Worm (Caenorhabditis elegans): ENCODE results near the gene R08E3.1.

Gene R08E3.1

DNA sequence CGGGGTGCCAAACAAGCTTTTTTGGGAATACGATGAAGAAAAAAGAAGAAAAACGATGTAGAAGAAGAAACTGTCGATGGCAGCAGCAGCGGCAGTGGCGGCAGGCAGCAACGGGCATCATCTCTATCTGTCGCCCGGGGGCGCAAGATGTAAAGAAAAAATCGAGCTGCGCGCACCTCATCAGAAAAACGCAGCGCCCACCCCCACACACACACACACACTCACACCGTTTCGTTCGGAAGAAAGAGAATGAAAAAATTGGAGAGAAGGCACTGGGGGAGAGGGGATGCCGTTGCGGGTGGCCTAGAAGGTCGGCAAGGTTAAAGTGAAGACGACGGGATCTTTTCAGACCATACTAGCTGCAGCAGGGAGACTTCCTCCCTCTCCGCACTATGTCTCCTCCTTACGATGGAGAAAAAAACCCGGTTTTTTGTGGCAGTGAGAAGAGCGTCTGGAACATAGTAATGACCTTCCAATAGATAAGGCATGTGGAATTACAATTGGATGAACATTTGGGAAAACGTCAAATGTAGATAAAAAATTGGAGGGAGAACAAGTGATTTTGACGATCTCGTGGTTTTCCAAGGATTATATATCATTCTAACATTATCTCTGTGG is 9.2 kb upstream of the R08E3.1 start:
- TF ChIP-seq ceh-9 (tag; optimal IDR thresholded peaks at IDR 0.05) (no peak), rnt-1 (tag; optimal IDR thresholded peaks at IDR 0.05) (no peak), lim-6 (tag; optimal IDR thresholded peaks at IDR 0.05) (no peak), K02D7.2 (tag; optimal IDR thresholded peaks at IDR 0.05) (no peak), F13H6.1 (tag; optimal IDR thresholded peaks at IDR 0.05) (no peak), ahr-1 (tag; optimal IDR thresholded peaks at IDR 0.05) (no peak), ztf-16 (tag; optimal IDR thresholded peaks at IDR 0.05) (peak; percentile 59), syd-9 (tag; optimal IDR thresholded peaks at IDR 0.05) (no peak), ceh-24 (tag; optimal IDR thresholded peaks at IDR 0.05) (no peak), sdc-2 (tag; optimal IDR thresholded peaks at IDR 0.05) (peak; percentile 13), ceh-34 (tag; optimal IDR thresholded peaks at IDR 0.05) (no peak), ceh-31 (tag; optimal IDR thresholded peaks at IDR 0.05) (no peak), elt-4 (tag; optimal IDR thresholded peaks at IDR 0.05) (no peak), ref-2 (tag; optimal IDR thresholded peaks at IDR 0.05) (peak; percentile 49), Y22D7AL.16 (tag; optimal IDR thresholded peaks at IDR 0.05) (peak; percentile 17)

DNA sequence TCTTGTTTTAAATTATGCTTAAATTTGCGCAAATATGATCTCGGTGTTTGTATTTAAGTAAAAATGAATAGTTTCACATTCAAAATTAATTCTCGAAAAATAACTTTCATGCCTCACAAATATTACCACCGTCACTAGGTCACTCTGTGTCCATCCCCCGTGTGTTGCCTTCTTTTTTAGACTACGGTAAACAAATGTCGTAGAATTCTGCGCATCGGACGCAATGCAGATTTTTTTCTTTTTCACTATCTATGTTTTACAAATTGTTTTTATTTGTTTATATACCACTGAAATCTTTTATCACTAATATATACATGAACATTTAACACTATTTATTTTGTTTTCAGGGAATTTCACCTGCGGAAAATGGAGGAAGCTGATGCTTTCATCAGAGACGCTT is 4.2 kb upstream of the R08E3.1 start, which contains the start of gene R08E3.3:
R08E3.3 (plus strand) TSS at position 342 of the 400 bp plus-strand sequence.
- TF ChIP-seq tbx-2 (tag; optimal IDR thresholded peaks at IDR 0.05) (no peak), lin-11 (tag; optimal IDR thresholded peaks at IDR 0.05) (no peak), zip-5 (tag; optimal IDR thresholded peaks at IDR 0.05) (no peak), nfya-1 (tag; optimal IDR thresholded peaks at IDR 0.05) (peak; percentile 36), elt-2 (tag; optimal IDR thresholded peaks at IDR 0.05) (peak; percentile 16)

DNA sequence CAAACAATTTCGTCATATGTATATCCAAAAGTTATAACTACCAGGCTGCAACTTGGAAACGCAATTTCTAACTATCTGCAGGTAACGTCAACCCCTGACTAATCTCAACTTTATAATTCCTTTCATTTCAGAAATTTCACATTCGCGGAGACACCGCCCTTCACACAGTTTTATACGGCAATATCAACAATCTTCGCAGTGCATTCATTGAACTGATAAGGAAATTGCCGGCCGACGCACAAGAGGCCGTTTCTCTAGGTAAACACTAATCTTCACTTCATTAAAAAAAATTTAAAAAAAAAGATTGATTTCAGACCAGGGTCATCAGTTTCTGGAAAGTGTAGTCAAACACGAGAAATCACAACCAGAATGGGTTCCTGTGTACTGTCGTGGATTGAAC is 3.6 kb upstream of the R08E3.1 start:
- TF ChIP-seq elt-4 (tag; optimal IDR thresholded peaks at IDR 0.05) (no peak), pha-4 (tag; optimal IDR thresholded peaks at IDR 0.05) (no peak), elt-2 (tag; optimal IDR thresholded peaks at IDR 0.05) (peak; percentile 37)

DNA sequence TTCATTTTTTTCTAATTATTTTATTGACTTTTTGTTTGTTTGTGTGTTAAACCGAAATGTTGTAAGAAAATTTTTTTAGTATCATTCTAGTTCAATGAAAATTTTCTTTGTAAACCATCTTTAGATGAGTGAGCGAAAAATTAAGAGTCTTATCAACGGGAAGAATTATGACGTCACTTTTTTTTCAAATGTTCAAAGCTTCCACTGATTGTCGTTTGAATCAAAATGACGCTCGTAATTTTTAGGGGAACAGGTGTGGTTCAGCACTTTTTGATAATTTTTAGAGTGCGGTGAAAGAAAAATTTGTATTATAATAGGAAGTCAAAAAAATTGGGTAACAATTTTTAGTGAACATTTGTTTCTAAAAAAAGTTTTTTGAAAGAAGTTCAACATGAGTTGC is 845 bp upstream of the R08E3.1 start:
- TF ChIP-seq elt-4 (tag; optimal IDR thresholded peaks at IDR 0.05) (no peak), ref-2 (tag; optimal IDR thresholded peaks at IDR 0.05) (no peak), ahr-1 (tag; optimal IDR thresholded peaks at IDR 0.05) (no peak), ceh-9 (tag; optimal IDR thresholded peaks at IDR 0.05) (no peak), lin-11 (tag; optimal IDR thresholded peaks at IDR 0.05) (no peak), K02D7.2 (tag; optimal IDR thresholded peaks at IDR 0.05) (no peak), mec-3 (tag; optimal IDR thresholded peaks at IDR 0.05; ENCODE audit: borderline replicate concordance) (no peak), ceh-18 (tag; optimal IDR thresholded peaks at IDR 0.05) (no peak), dmd-4 (tag; optimal IDR thresholded peaks at IDR 0.05; ENCODE audit: borderline replicate concordance) (no peak), unc-86 (tag; optimal IDR thresholded peaks at IDR 0.05) (no peak), che-1 (tag; optimal IDR thresholded peaks at IDR 0.05) (no peak), ztf-16 (tag; optimal IDR thresholded peaks at IDR 0.05) (no peak), pha-2 (tag; optimal IDR thresholded peaks at IDR 0.05) (no peak), nfya-1 (tag; optimal IDR thresholded peaks at IDR 0.05) (no peak), sdc-2 (tag; optimal IDR thresholded peaks at IDR 0.05) (no peak), lim-6 (tag; optimal IDR thresholded peaks at IDR 0.05) (no peak), ceh-2 (tag; optimal IDR thresholded peaks at IDR 0.05) (no peak)

DNA sequence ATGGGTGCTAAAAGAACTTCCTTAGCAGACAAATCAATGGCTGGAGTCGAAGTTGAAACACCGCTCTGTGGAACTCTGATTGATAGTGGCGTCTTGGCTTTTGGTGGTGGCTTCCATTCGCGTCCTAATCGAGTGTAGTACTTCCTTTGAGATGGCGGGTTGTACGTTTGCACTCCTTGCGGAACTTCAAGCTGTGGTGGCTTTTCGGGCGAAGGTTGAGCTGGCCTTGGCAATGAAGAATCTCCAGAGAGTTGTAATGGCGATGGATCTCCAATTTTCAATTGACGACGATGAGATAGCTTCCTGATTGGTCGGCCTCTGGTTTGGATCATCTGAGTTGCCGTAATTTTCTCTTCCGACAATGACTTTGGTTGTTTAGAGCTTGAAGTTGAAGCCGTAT is 18.2 kb downstream of the R08E3.1 start:
- TF ChIP-seq mec-3 (tag; optimal IDR thresholded peaks at IDR 0.05; ENCODE audit: borderline replicate concordance) (no peak), ceh-18 (tag; optimal IDR thresholded peaks at IDR 0.05) (no peak), fax-1 (tag; optimal IDR thresholded peaks at IDR 0.05) (no peak)

DNA sequence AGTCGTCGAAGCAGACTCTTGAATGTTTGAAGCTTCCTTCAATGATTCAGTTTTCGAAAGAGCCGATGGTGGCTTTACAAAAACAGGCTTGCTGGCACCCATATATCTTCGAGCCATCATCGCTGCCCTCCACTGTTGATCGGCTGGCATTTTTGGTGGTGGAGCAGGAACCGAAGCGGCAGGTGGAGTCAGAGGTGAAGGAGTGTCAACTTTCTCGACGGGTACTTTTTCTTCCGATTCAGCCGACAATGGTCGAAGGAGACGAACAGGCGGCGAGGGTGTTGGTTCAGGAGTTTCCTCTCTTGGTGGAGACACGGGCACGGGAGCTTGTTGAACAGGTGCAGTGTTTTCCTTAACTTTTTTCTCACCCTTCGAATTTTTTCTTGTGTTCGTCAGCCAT is 19.9 kb downstream of the R08E3.1 start:
- TF ChIP-seq ref-2 (tag; optimal IDR thresholded peaks at IDR 0.05) = no peak
- no peak for TF ChIP-seq unc-3 (GFP tag; conservative IDR thresholded peaks at IDR 0.05)
- no peak for TF ChIP-seq unc-3 (tag; optimal IDR thresholded peaks at IDR 0.05)
- TF ChIP-seq ceh-34 (tag; optimal IDR thresholded peaks at IDR 0.05) = no peak
- no peak for TF ChIP-seq pros-1 (tag; optimal IDR thresholded peaks at IDR 0.05)
- no peak for TF ChIP-seq che-1 (tag; optimal IDR thresholded peaks at IDR 0.05)
- TF ChIP-seq ceh-45 (GFP tag; IDR thresholded peaks at IDR 0.05) = no peak
- no peak for TF ChIP-seq Y22D7AL.16 (tag; optimal IDR thresholded peaks at IDR 0.05)
- no peak for TF ChIP-seq ceh-22 (tag; optimal IDR thresholded peaks at IDR 0.05)
- TF ChIP-seq sox-2 (GFP tag; IDR thresholded peaks at IDR 0.05) = no peak
- TF ChIP-seq K09A11.1 (tag; optimal IDR thresholded peaks at IDR 0.05; ENCODE audit: insufficient read depth) = no peak
